Fruit fly (Drosophila melanogaster) whole organism, prepupa: ENCODE data around the gene Non3.

Source experiments
- Blimp-1 ChIP-seq: fragments of 200-800 bp; sonication (Bioruptor generic); optimal IDR thresholded peaks from 3 replicates; lab custom pipeline; 2017; ENCODE audit warnings: missing biosample characterization, missing genetic modification characterization, mild to moderate bottlenecking, moderate library complexity, missing genetic modification reagents
- CG11294 ChIP-seq: fragments of 200-800 bp; sonication (Bioruptor generic); IDR thresholded peaks from 2 replicates; pipeline ENCODE4 v1.3.6; 2022; ENCODE audit warnings: missing biosample characterization, missing genetic modification characterization
- CG11762 ChIP-seq: fragments of 200-800 bp; sonication (Bioruptor generic); optimal IDR thresholded peaks from 3 replicates; lab custom pipeline; 2016; ENCODE audit warnings: missing biosample characterization, missing genetic modification characterization; ENCODE audit not compliant: insufficient read depth
- CG6854 ChIP-seq: fragments of 200-800 bp; sonication (Bioruptor generic); optimal IDR thresholded peaks from 2 replicates; lab custom pipeline; 2017; ENCODE audit warnings: missing biosample characterization, mild to moderate bottlenecking, missing genetic modification characterization
- Eip75B ChIP-seq: fragments of 200-800 bp; sonication (Bioruptor generic); optimal IDR thresholded peaks from 3 replicates; lab custom pipeline; 2016; ENCODE audit warnings: missing biosample characterization, missing genetic modification characterization
- Eip78C ChIP-seq: fragments of 200-800 bp; sonication (Bioruptor generic); peaks from one replicate; lab custom pipeline; 2016; ENCODE audit warnings: missing biosample characterization, missing genetic modification characterization
- Sox15 ChIP-seq: fragments of 200-800 bp; sonication (Bioruptor generic); optimal IDR thresholded peaks from 3 replicates; lab custom pipeline; 2016; ENCODE audit warnings: missing biosample characterization, missing genetic modification characterization
- acj6 ChIP-seq: fragments of 200-800 bp; sonication (Bioruptor generic); optimal IDR thresholded peaks from 3 replicates; lab custom pipeline; 2016; ENCODE audit warnings: missing biosample characterization, missing genetic modification characterization
- esn ChIP-seq: fragments of 200-800 bp; sonication (Bioruptor generic); optimal IDR thresholded peaks from 2 replicates; lab custom pipeline; 2016; ENCODE audit warnings: missing biosample characterization, mild to moderate bottlenecking, missing genetic modification characterization, moderate library complexity
- salr ChIP-seq, 2 experiments: fragments of 200-800 bp; sonication (Bioruptor generic); optimal IDR thresholded peaks; 3 replicates each; lab custom pipeline; 2016 to 2018; ENCODE audit warnings: missing biosample characterization in 2 of 2, missing genetic modification characterization in 2 of 2, mild to moderate bottlenecking in 1 of 2

DNA sequence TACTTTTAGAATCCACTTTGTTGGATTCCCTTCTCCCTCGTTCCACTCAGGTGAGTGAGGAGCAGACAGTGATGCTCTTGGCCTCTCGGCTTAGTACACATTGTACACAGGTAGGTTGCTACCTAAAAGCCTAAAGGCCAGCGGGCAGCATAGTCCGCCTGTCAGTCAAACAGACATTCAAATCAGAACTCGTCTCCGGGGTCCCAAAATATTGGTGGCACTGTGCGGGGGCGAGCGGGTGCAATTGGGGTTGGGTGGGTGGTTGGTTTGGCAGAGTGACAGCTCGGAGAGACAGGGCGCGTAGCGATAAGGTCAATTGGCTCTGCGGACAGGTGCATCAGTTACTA, 25.7 kb upstream of the Non3 start:
- TF ChIP-seq acj6 (GFP tag; lab: Kevin White, UChicago) (no peak), esn (no peak), CG6854 (no peak), Eip78C (GFP tag; lab: Kevin White, UChicago) (no peak), Blimp-1 (no peak), salr (GFP tag; optimal IDR thresholded peaks at IDR 0.05; lab: Kevin White, UChicago) (no peak), Sox15 (GFP tag; lab: Kevin White, UChicago) (no peak), CG11762 (no peak), CG11294 (GFP tag; lab: Robert Waterston, UW) (no peak), Eip75B (GFP tag; lab: Kevin White, UChicago) (no peak)
